Worm (Caenorhabditis elegans) whole organism, late embryonic: ENCODE measurements around the gene skpo-3.

Experiments
- K02D7.2 ChIP-seq: sonication (generic microtip); optimal IDR thresholded peaks from 2 replicates; lab custom pipeline; 2017; ENCODE audit warnings: mild to moderate bottlenecking, missing genetic modification characterization, missing compliant biosample characterization
- Y22D7AL.16 ChIP-seq: sonication (generic microtip); optimal IDR thresholded peaks from 2 replicates; lab custom pipeline; 2016; ENCODE audit warnings: missing genetic modification characterization, missing compliant biosample characterization
- ahr-1 ChIP-seq: sonication (generic microtip); optimal IDR thresholded peaks from 2 replicates; lab custom pipeline; 2016; ENCODE audit warnings: missing genetic modification characterization, missing compliant biosample characterization
- ama-1 ChIP-seq: fragments of 150-350 bp; optimal IDR thresholded peaks from 2 replicates; lab custom pipeline; 2014
- ceh-18 ChIP-seq: sonication (generic microtip); optimal IDR thresholded peaks from 2 replicates; lab custom pipeline; 2016; ENCODE audit warnings: missing genetic modification characterization, missing compliant biosample characterization
- ceh-2 ChIP-seq: sonication (generic microtip); optimal IDR thresholded peaks from 2 replicates; lab custom pipeline; 2016; ENCODE audit warnings: missing genotype, missing genetic modification characterization, missing compliant biosample characterization
- ceh-22 ChIP-seq: sonication (generic microtip); optimal IDR thresholded peaks from 2 replicates; lab custom pipeline; 2017; ENCODE audit warnings: missing biosample characterization, missing genetic modification characterization
- ceh-24 ChIP-seq: sonication (generic microtip); optimal IDR thresholded peaks from 2 replicates; lab custom pipeline; 2016; ENCODE audit warnings: mild to moderate bottlenecking, missing genetic modification characterization, missing compliant biosample characterization
- ceh-30 ChIP-seq: fragments of 150-350 bp; optimal IDR thresholded peaks from 2 replicates; lab custom pipeline; 2014; ENCODE audit warnings: missing biosample characterization, missing genetic modification characterization
- ceh-34 ChIP-seq: sonication (generic microtip); optimal IDR thresholded peaks from 2 replicates; lab custom pipeline; 2016; ENCODE audit warnings: mild to moderate bottlenecking, missing genetic modification characterization, missing compliant biosample characterization
- ceh-45 ChIP-seq: fragments of 200-800 bp; sonication (Bioruptor generic); IDR thresholded peaks from 2 replicates; pipeline ENCODE4 v1.3.6; 2022; ENCODE audit warnings: missing genetic modification reagents, missing genetic modification characterization, missing compliant biosample characterization
- ceh-6 ChIP-seq: fragments of 200-800 bp; sonication (Bioruptor generic); optimal IDR thresholded peaks from 2 replicates; lab custom pipeline; 2018; ENCODE audit warnings: mild to moderate bottlenecking, missing genetic modification characterization, missing compliant biosample characterization
- ceh-9 ChIP-seq: sonication (generic microtip); optimal IDR thresholded peaks from 2 replicates; lab custom pipeline; 2016; ENCODE audit warnings: mild to moderate bottlenecking, missing genetic modification characterization, inconsistent platforms, missing compliant biosample characterization
- dmd-4 ChIP-seq: sonication (generic microtip); optimal IDR thresholded peaks from 2 replicates; lab custom pipeline; 2016; ENCODE audit warnings: borderline replicate concordance, missing genetic modification characterization, missing compliant biosample characterization
- elt-2 ChIP-seq: sonication (generic microtip); optimal IDR thresholded peaks from 2 replicates; lab custom pipeline; 2016; ENCODE audit warnings: missing genetic modification reagents, missing genetic modification characterization, missing compliant biosample characterization
- eyg-1 ChIP-seq: sonication (generic microtip); optimal IDR thresholded peaks from 2 replicates; lab custom pipeline; 2016; ENCODE audit warnings: missing genotype, missing genetic modification characterization, missing compliant biosample characterization
- fkh-10 ChIP-seq: fragments of 150-350 bp; optimal IDR thresholded peaks from 2 replicates; lab custom pipeline; 2014; ENCODE audit warnings: missing biosample characterization, missing genetic modification reagents, missing genetic modification characterization
- hlh-13 ChIP-seq: fragments of 200-800 bp; sonication (Bioruptor generic); optimal IDR thresholded peaks from 2 replicates; lab custom pipeline; 2018; ENCODE audit warnings: mild to moderate bottlenecking, missing genetic modification characterization, missing compliant biosample characterization
- hlh-30 ChIP-seq: sonication (generic microtip); optimal IDR thresholded peaks from 2 replicates; lab custom pipeline; 2017; ENCODE audit warnings: antibody characterized with exemption, missing genetic modification characterization, missing compliant biosample characterization; ENCODE audit not compliant: insufficient read depth
- hlh-6 ChIP-seq: sonication (generic microtip); optimal IDR thresholded peaks from 2 replicates; lab custom pipeline; 2016; ENCODE audit warnings: missing genotype, missing genetic modification characterization, missing compliant biosample characterization
- hlh-8 ChIP-seq: sonication (generic microtip); optimal IDR thresholded peaks from 2 replicates; lab custom pipeline; 2016; ENCODE audit warnings: missing genotype, missing genetic modification characterization, missing compliant biosample characterization
- madf-2 ChIP-seq: sonication (generic microtip); optimal IDR thresholded peaks from 2 replicates; lab custom pipeline; 2017; ENCODE audit warnings: missing genetic modification characterization, missing compliant biosample characterization
- nhr-232 ChIP-seq: sonication (generic microtip); optimal IDR thresholded peaks from 2 replicates; lab custom pipeline; 2016; ENCODE audit warnings: missing genetic modification characterization, missing compliant biosample characterization
- npax-4 ChIP-seq: sonication (generic microtip); optimal IDR thresholded peaks from 2 replicates; lab custom pipeline; 2016; ENCODE audit warnings: missing genetic modification characterization, missing compliant biosample characterization
- pag-3 ChIP-seq: sonication (generic microtip); optimal IDR thresholded peaks from 2 replicates; lab custom pipeline; 2016; ENCODE audit warnings: missing compliant biosample characterization, missing genetic modification characterization, borderline replicate concordance
- pha-2 ChIP-seq: sonication (generic microtip); optimal IDR thresholded peaks from 2 replicates; lab custom pipeline; 2017; ENCODE audit warnings: mild to moderate bottlenecking, missing genetic modification characterization, missing compliant biosample characterization
- pha-4 ChIP-seq: fragments of 150-350 bp; optimal IDR thresholded peaks from 2 replicates; lab custom pipeline; 2018; ENCODE audit warnings: missing biosample characterization, missing genetic modification reagents, missing genetic modification characterization
- pros-1 ChIP-seq: fragments of 150-350 bp; optimal IDR thresholded peaks from 2 replicates; lab custom pipeline; 2014; ENCODE audit warnings: missing biosample characterization, missing genetic modification reagents, missing genetic modification characterization
- sdc-2 ChIP-seq: sonication (generic microtip); optimal IDR thresholded peaks from 2 replicates; lab custom pipeline; 2016; ENCODE audit warnings: missing genotype, missing genetic modification characterization, missing compliant biosample characterization
- syd-9 ChIP-seq: sonication (generic microtip); optimal IDR thresholded peaks from 2 replicates; lab custom pipeline; 2016; ENCODE audit warnings: mild to moderate bottlenecking, missing genetic modification characterization, moderate library complexity, missing compliant biosample characterization
- unc-42 ChIP-seq: sonication (generic microtip); optimal IDR thresholded peaks from 2 replicates; lab custom pipeline; 2016; ENCODE audit warnings: missing genotype, missing genetic modification characterization, missing compliant biosample characterization
- unc-55 ChIP-seq: sonication (generic microtip); optimal IDR thresholded peaks from 2 replicates; lab custom pipeline; 2017; ENCODE audit warnings: missing biosample characterization, missing genetic modification reagents, missing genetic modification characterization
- unc-86 ChIP-seq: sonication (generic microtip); optimal IDR thresholded peaks from 2 replicates; lab custom pipeline; 2016; ENCODE audit warnings: missing genetic modification characterization, missing compliant biosample characterization
- zip-5 ChIP-seq: sonication (generic microtip); optimal IDR thresholded peaks from 2 replicates; lab custom pipeline; 2016; ENCODE audit warnings: missing genetic modification characterization, missing compliant biosample characterization
- ztf-16 ChIP-seq: sonication (generic microtip); optimal IDR thresholded peaks from 2 replicates; lab custom pipeline; 2017; ENCODE audit warnings: missing genetic modification characterization, missing compliant biosample characterization

The skpo-3 gene

ce11 chrII:7205388-7205787 lies 40.3 kb upstream of the skpo-3 start, which contains the start of gene srd-59:
Gene srd-59, plus strand, starts transcription at chrII:7205688.
- TF ChIP-seq eyg-1 (tag; lab: Kevin White, UChicago), result no peak
- TF ChIP-seq ceh-9 (tag; lab: Kevin White, UChicago), result no peak
- TF ChIP-seq hlh-30, result no peak
- no peak for TF ChIP-seq pha-2
- TF ChIP-seq ceh-24 (tag; lab: Kevin White, UChicago), result no peak
- TF ChIP-seq, all 69 proteins: peak for 0

DNA sequence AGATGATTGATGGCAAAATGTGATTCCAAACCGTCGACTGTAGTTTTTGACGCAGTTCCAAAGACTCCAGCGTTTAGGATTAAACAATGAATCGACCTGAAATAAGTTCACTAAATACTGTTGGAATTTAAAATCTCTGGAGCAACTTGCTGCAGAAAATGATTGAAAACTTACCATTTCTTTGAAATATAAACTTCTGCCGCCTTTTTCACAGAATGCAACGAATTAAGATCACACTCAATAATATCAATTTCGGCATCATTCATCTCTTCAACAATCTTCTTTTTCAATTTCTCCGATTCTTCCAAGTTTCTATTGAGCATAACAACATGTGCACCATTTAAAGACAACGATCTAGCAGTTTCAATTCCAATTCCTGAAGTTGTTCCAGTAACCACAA lies 38.0 kb upstream of the skpo-3 start:
- no peak for TF ChIP-seq syd-9 (tag; lab: Kevin White, UChicago)
- no peak for TF ChIP-seq npax-4 (tag; lab: Kevin White, UChicago)
- no peak for TF ChIP-seq ceh-34 (tag; lab: Kevin White, UChicago)
- no peak for TF ChIP-seq nhr-232 (tag; lab: Kevin White, UChicago)
- TF ChIP-seq ceh-6 (GFP tag; lab: Kevin White, UChicago), result no peak
- TF ChIP-seq madf-2, result no peak
- TF ChIP-seq ztf-16 (tag; lab: Kevin White, UChicago), result no peak
- TF ChIP-seq hlh-8 (tag; lab: Kevin White, UChicago), result no peak
- TF ChIP-seq sdc-2 (tag; lab: Kevin White, UChicago), result no peak
- no peak for TF ChIP-seq eyg-1 (tag; lab: Kevin White, UChicago)
- TF ChIP-seq, all 69 proteins: peak for 0

ce11 chrII:7208184-7208583 lies 37.5 kb upstream of the skpo-3 start, which contains the start of gene dhs-7:
Gene dhs-7, minus strand, starts transcription at chrII:7208460.
- TF ChIP-seq ceh-22 (tag; lab: Kevin White, UChicago) (no peak), madf-2 (no peak), zip-5 (tag; lab: Kevin White, UChicago) (no peak)

- TF ChIP-seq ceh-34 (tag; lab: Kevin White, UChicago), result no peak
- TF ChIP-seq ceh-22 (tag; lab: Kevin White, UChicago), result no peak
- no peak for TF ChIP-seq K02D7.2 (tag; lab: Kevin White, UChicago)
- TF ChIP-seq elt-2 (tag; lab: Kevin White, UChicago), result no peak
- no peak for TF ChIP-seq fkh-10 (GFP tag; lab: Kevin White, UChicago)
- no peak for TF ChIP-seq ceh-18
- no peak for TF ChIP-seq hlh-6
Measured at ce11 chrII:7210187-7210586, 35.5 kb upstream of the skpo-3 start, which contains the start of gene E04F6.15. Gene E04F6.15, minus strand, starts transcription at chrII:7210287.

DNA sequence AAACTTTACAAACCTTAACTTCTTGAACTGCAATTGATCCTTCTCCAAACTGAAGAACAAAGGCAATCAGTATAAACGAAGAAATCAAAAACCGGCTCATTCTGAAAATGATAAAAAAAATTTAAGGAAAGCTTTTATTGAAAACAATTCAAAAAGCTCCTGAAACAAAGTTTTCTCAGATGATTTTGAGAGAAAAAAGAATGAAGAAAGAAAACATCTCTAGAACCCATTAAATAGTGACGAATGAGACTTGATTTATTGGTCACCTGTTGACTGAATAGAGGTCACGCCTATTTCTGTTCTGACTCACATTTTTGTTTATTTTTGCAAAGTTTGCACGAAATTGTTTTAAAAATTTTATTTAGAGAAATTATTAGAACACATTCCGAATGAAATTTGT lies 34.4 kb upstream of the skpo-3 start, which contains the start of gene E04F6.8:
TSS of gene E04F6.8 (minus strand) at position 101 of the 400 bp plus-strand sequence.
- no peak for TF ChIP-seq ceh-45 (GFP tag; lab: Robert Waterston, UW)
- TF ChIP-seq pha-2, result no peak
- no peak for TF ChIP-seq ceh-30 (tag; lab: Kevin White, UChicago)
- TF ChIP-seq unc-86 (tag; lab: Kevin White, UChicago), result no peak
- no peak for TF ChIP-seq ceh-2 (tag; lab: Kevin White, UChicago)
- TF ChIP-seq ahr-1 (tag; lab: Kevin White, UChicago), result no peak
- no peak for TF ChIP-seq ztf-16 (tag; lab: Kevin White, UChicago)
- TF ChIP-seq pag-3 (tag; lab: Kevin White, UChicago), result no peak
- no peak for TF ChIP-seq elt-2 (tag; lab: Kevin White, UChicago)
- no peak for TF ChIP-seq pha-4 (tag; lab: Kevin White, UChicago)
- no peak for TF ChIP-seq hlh-13 (GFP tag; lab: Kevin White, UChicago)
- no peak for TF ChIP-seq pros-1 (tag; lab: Kevin White, UChicago)

DNA sequence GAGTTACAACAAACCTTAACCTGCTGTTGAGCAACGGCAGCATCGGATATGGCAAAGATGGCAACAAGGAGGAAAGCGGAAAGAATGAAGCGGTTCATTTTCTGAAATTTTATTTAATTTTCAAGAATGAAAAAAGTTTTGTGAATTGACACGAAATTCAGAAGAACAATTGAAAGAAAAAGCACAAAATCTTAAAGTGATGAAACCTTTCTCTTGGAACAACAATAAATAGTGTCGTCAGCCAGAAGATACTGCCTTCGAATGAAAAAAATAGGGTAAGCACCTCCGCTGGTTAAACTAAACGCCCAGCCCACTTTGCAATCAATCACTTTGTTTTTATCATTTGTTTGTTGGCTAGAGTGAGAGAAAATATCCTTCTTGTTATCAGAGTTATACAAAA lies 33.6 kb upstream of the skpo-3 start, which contains the start of gene E04F6.9:
TSS of gene E04F6.9 (minus strand) at position 101 of the 400 bp plus-strand sequence.
- no peak for TF ChIP-seq unc-42 (tag; lab: Kevin White, UChicago)
- no peak for TF ChIP-seq dmd-4 (tag; lab: Kevin White, UChicago)
- TF ChIP-seq ama-1 (lab: Kevin White, UChicago), result no peak
- no peak for TF ChIP-seq ceh-45 (GFP tag; lab: Robert Waterston, UW)
- no peak for TF ChIP-seq unc-55 (GFP tag; lab: Kevin White, UChicago)
- no peak for TF ChIP-seq npax-4 (tag; lab: Kevin White, UChicago)
- TF ChIP-seq ceh-30 (tag; lab: Kevin White, UChicago), result no peak
- no peak for TF ChIP-seq fkh-10 (GFP tag; lab: Kevin White, UChicago)
- TF ChIP-seq pha-2, result no peak
- no peak for TF ChIP-seq ceh-6 (GFP tag; lab: Kevin White, UChicago)
- TF ChIP-seq elt-2 (tag; lab: Kevin White, UChicago), result no peak
- no peak for TF ChIP-seq ceh-22 (tag; lab: Kevin White, UChicago)
- TF ChIP-seq zip-5 (tag; lab: Kevin White, UChicago), result no peak
- TF ChIP-seq sdc-2 (tag; lab: Kevin White, UChicago), result no peak
- TF ChIP-seq hlh-8 (tag; lab: Kevin White, UChicago), result no peak
- no peak for TF ChIP-seq Y22D7AL.16
- TF ChIP-seq pha-4 (tag; lab: Kevin White, UChicago), result no peak
